Worm (Caenorhabditis elegans) whole organism, early embryonic: Measurements from ENCODE around the gene srsx-29.

ENCODE experiments used
- B0310.2 ChIP-seq: sonication (generic microtip); optimal IDR thresholded peaks from 2 replicates; lab custom pipeline; 2016; ENCODE audit warnings: mild to moderate bottlenecking, missing genetic modification characterization, missing compliant biosample characterization
- F13C5.2 ChIP-seq: sonication (generic microtip); optimal IDR thresholded peaks from 2 replicates; lab custom pipeline; 2017; ENCODE audit warnings: mild to moderate bottlenecking, missing genetic modification characterization, inconsistent platforms, missing compliant biosample characterization
- aly-1 ChIP-seq: sonication (generic microtip); optimal IDR thresholded peaks from 2 replicates; lab custom pipeline; 2016; ENCODE audit warnings: missing genetic modification characterization, missing compliant biosample characterization
- ama-1 ChIP-seq: fragments of 150-350 bp; optimal IDR thresholded peaks from 2 replicates; lab custom pipeline; 2014
- ceh-36 ChIP-seq: sonication (generic microtip); optimal IDR thresholded peaks from 2 replicates; lab custom pipeline; 2016; ENCODE audit warnings: missing genetic modification characterization, inconsistent platforms, missing compliant biosample characterization
- flt-1 ChIP-seq: fragments of 200-800 bp; sonication (Bioruptor generic); IDR thresholded peaks from 2 replicates; pipeline ENCODE4 v1.3.6; 2022; ENCODE audit warnings: missing genetic modification characterization, missing compliant biosample characterization
- hmg-4 ChIP-seq: fragments of 200-800 bp; sonication (Bioruptor generic); optimal IDR thresholded peaks from 2 replicates; lab custom pipeline; 2018; ENCODE audit warnings: mild to moderate bottlenecking, missing genetic modification characterization, missing compliant biosample characterization
- hnd-1 ChIP-seq: sonication (generic microtip); optimal IDR thresholded peaks from 2 replicates; lab custom pipeline; 2016; ENCODE audit warnings: missing genetic modification characterization, missing compliant biosample characterization
- scrt-1 ChIP-seq: fragments of 200-800 bp; sonication (Bioruptor generic); IDR thresholded peaks from 2 replicates; pipeline ENCODE4 v1.3.6; 2022; ENCODE audit warnings: missing genetic modification characterization, missing compliant biosample characterization
- sea-1 ChIP-seq: fragments of 200-800 bp; sonication (Bioruptor generic); conservative IDR thresholded peaks from 2 replicates; pipeline ENCODE4 v1.3.6; 2022; ENCODE audit warnings: missing genetic modification characterization, missing compliant biosample characterization
- tbx-11 ChIP-seq: fragments of 200-800 bp; sonication (Bioruptor generic); IDR thresholded peaks from 2 replicates; pipeline ENCODE4 v1.3.6; 2022; ENCODE audit warnings: missing genetic modification characterization, missing compliant biosample characterization
- tbx-37 ChIP-seq: fragments of 200-800 bp; sonication (Bioruptor generic); conservative IDR thresholded peaks from 2 replicates; pipeline ENCODE4 v1.3.6; 2022; ENCODE audit warnings: missing genetic modification reagents, missing genetic modification characterization, missing compliant biosample characterization
- tra-4 ChIP-seq: sonication (generic microtip); optimal IDR thresholded peaks from 2 replicates; lab custom pipeline; 2017; ENCODE audit warnings: missing genetic modification characterization, missing compliant biosample characterization

DNA sequence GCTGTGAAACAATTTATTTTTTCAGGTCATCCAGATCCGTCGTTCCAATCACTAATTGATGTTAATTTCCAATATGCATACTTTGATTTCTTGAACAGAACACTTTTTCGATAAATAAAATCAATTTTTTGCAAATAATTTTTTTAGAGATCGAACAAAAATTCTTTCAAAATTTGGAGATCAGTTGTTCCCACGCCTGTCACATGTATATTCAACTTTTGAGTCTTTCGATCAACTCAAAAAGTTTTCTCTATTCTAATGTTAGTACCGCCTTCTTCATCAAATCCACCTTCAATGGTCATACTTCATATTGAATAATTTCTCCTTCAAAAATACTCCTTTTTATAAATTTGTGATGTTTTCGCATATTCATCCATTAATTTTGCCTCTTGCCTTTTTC lies at the start of gene srsx-29:
- TF ChIP-seq F13C5.2 (tag; lab: Kevin White, UChicago) (no peak), ama-1 (lab: Kevin White, UChicago) (no peak), aly-1 (no peak), flt-1 (no peak), tra-4 (tag; lab: Kevin White, UChicago) (no peak), B0310.2 (tag; lab: Kevin White, UChicago) (no peak), sea-1 (no peak), tbx-11 (GFP tag; lab: Robert Waterston, UW) (no peak), scrt-1 (no peak), hmg-4 (GFP tag; lab: Kevin White, UChicago) (no peak), hnd-1 (tag; lab: Kevin White, UChicago) (no peak), tbx-37 (GFP tag; lab: Robert Waterston, UW) (no peak), ceh-36 (tag; lab: Kevin White, UChicago) (no peak)
